Fruit fly (Drosophila melanogaster): Measurements from ENCODE around the gene CG18178.

CG18178 gene

dm6 chr3L:9762036-9762597, 43.2 kb upstream of the CG18178 start (continued):
- TF ChIP-seq Poxn (GFP tag; IDR thresholded peaks at IDR 0.05) = no peak
- no peak for TF ChIP-seq CG16779 (GFP tag; IDR thresholded peaks at IDR 0.05)
- no peak for TF ChIP-seq CG2875 (GFP tag; optimal IDR thresholded peaks at IDR 0.05)
- TF ChIP-seq stc (GFP tag; IDR thresholded peaks at IDR 0.05) = no peak
- no peak for TF ChIP-seq jumu (GFP tag; optimal IDR thresholded peaks at IDR 0.05)
- no peak for TF ChIP-seq tin (GFP tag; optimal IDR thresholded peaks at IDR 0.05)
- peak; percentile 51 for TF ChIP-seq pho (GFP tag; optimal IDR thresholded peaks at IDR 0.05)
- no peak for TF ChIP-seq org-1 (GFP tag; optimal IDR thresholded peaks at IDR 0.05)
- no peak for TF ChIP-seq CG5245 (GFP tag; optimal IDR thresholded peaks at IDR 0.05)
- TF ChIP-seq CG8281 (tag; optimal IDR thresholded peaks at IDR 0.05) = no peak
- no peak for TF ChIP-seq CG31441 (GFP tag; IDR thresholded peaks at IDR 0.05)
- no peak for TF ChIP-seq lov (optimal IDR thresholded peaks at IDR 0.05)
- no peak for TF ChIP-seq lov (GFP tag; IDR thresholded peaks at IDR 0.05)
- no peak for TF ChIP-seq CG34422 (GFP tag; IDR thresholded peaks at IDR 0.05)
- TF ChIP-seq Dbx (GFP tag; IDR thresholded peaks at IDR 0.05) = peak; percentile 38; the same call in 1 of the 3 replicates
- TF ChIP-seq CG4730 (GFP tag; IDR thresholded peaks at IDR 0.05) = no peak
- TF ChIP-seq Meics (GFP tag; optimal IDR thresholded peaks at IDR 0.05) = peak; percentile 20
- TF ChIP-seq CG15514 (GFP tag; optimal IDR thresholded peaks at IDR 0.05) = peak; percentile 3
- no peak for TF ChIP-seq CG15601 (tag; optimal IDR thresholded peaks at IDR 0.05)
- no peak for TF ChIP-seq CoRest (tag; optimal IDR thresholded peaks at IDR 0.05)
- no peak for TF ChIP-seq run (tag; optimal IDR thresholded peaks at IDR 0.05)
- TF ChIP-seq ssp (GFP tag; IDR thresholded peaks at IDR 0.05) = no peak
- no peak; the same call in 1 of the 2 replicates for TF ChIP-seq chm (GFP tag; IDR thresholded peaks at IDR 0.05)
- TF ChIP-seq lola (GFP tag; optimal IDR thresholded peaks at IDR 0.05) = no peak
- TF ChIP-seq ara (GFP tag; IDR thresholded peaks at IDR 0.05) = 0 out of 2 replicates have a peak, but pooled peaks have one; percentile 5
- TF ChIP-seq en (GFP tag; optimal IDR thresholded peaks at IDR 0.05) = no peak
- no peak for TF ChIP-seq Rx (GFP tag; IDR thresholded peaks at IDR 0.05)
- no peak for TF ChIP-seq tgo (GFP tag; IDR thresholded peaks at IDR 0.05)
- no peak for TF ChIP-seq CG11696 (GFP tag; IDR thresholded peaks at IDR 0.05)
- TF ChIP-seq nerfin-2 (GFP tag; IDR thresholded peaks at IDR 0.05; ENCODE audit: partially characterized antibody) = no peak
- no peak for TF ChIP-seq CG42726 (GFP tag; IDR thresholded peaks at IDR 0.05; ENCODE audit: partially characterized antibody)
- no peak for TF ChIP-seq psq (GFP tag; optimal IDR thresholded peaks at IDR 0.05)
- TF ChIP-seq sd (tag; optimal IDR thresholded peaks at IDR 0.05) = no peak
- TF ChIP-seq MBD-R2 (GFP tag; IDR thresholded peaks at IDR 0.05) = no peak
- no peak for TF ChIP-seq CG13775 (GFP tag; optimal IDR thresholded peaks at IDR 0.05)
- TF ChIP-seq exex (tag; optimal IDR thresholded peaks at IDR 0.05) = peak; percentile 100
- TF ChIP-seq H2.0 (GFP tag; IDR thresholded peaks at IDR 0.05) = no peak
- TF ChIP-seq CG7271 (tag; optimal IDR thresholded peaks at IDR 0.05) = no peak
- no peak for TF ChIP-seq pzg (GFP tag; optimal IDR thresholded peaks at IDR 0.05)
- no peak for TF ChIP-seq mam (GFP tag; optimal IDR thresholded peaks at IDR 0.05)
- TF ChIP-seq nmo (GFP tag; optimal IDR thresholded peaks at IDR 0.05) = no peak
- no peak for TF ChIP-seq CG7963 (GFP tag; IDR thresholded peaks at IDR 0.05; ENCODE audit: partially characterized antibody)
- no peak for TF ChIP-seq Chrac-16 (GFP tag; optimal IDR thresholded peaks at IDR 0.05)
- no peak; the same call in 1 of the 2 replicates for TF ChIP-seq seq (GFP tag; IDR thresholded peaks at IDR 0.05)
- peak; percentile 39 for TF ChIP-seq Hmr (GFP tag; optimal IDR thresholded peaks at IDR 0.05)
- no peak for TF ChIP-seq pnt (GFP tag; optimal IDR thresholded peaks at IDR 0.05)
- TF ChIP-seq pros (GFP tag; optimal IDR thresholded peaks at IDR 0.05) = no peak
- TF ChIP-seq chn (GFP tag; optimal IDR thresholded peaks at IDR 0.05) = no peak
- no peak for TF ChIP-seq CG2202 (tag; optimal IDR thresholded peaks at IDR 0.05)
- peak; percentile 3 for TF ChIP-seq Camta (GFP tag; optimal IDR thresholded peaks at IDR 0.05)
- TF ChIP-seq CrebB (tag; optimal IDR thresholded peaks at IDR 0.05) = peak; percentile 31

All from whole organism, embryonic.